Fruit fly (Drosophila melanogaster) whole organism, wandering third instar larva: Measurements from ENCODE around the gene Dad.

Experiments
- h ChIP-seq: fragments of 200-800 bp; sonication (Bioruptor generic); optimal IDR thresholded peaks from 3 replicates; lab custom pipeline; 2016; ENCODE audit warnings: missing biosample characterization, mild to moderate bottlenecking, missing genetic modification characterization
- usp ChIP-seq: fragments of >200 bp; optimal IDR thresholded peaks from 2 replicates; lab custom pipeline; 2017; ENCODE audit warnings: missing biosample characterization, missing genetic modification characterization

DNA sequence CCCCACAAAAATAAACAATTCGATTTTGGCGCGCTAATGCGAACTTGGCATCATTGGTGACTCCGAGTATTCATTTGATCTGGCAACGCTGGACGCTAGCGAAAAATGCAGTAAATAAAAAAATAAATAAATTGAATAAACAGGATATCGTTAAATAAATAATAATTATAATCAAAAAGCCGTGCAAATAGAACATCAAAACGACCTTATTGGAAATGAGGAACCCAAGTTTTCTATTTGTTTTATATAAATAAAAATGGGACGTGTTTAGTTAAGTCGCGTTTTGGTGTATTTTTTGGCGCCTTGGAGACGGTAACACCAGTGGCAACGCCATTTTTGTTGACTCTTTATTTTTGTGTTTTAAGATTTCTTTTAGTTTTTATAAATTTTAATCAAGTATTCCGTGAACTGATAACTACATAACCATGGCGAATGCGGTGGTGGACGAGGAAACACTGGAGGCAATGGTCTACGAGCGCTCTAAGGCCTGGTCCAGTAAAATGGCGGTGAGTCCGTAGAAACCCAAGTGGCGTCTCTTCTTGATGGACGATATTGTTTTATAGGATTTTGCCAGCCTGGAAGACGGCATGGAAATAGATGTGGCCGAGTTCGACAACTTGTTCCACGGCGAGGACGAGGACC, 34.3 kb downstream of the Dad start, which contains the start of gene cal1:
- TF ChIP-seq usp (GFP tag; lab: Kevin White, UChicago) (no peak), h (GFP tag; lab: Kevin White, UChicago) (no peak)
